Fruit fly (Drosophila melanogaster) whole organism, embryonic: ENCODE data around the gene CAH1.

Experiments used
- Adf1 ChIP-seq: fragments of 200-800 bp; sonication (Bioruptor generic); IDR thresholded peaks from 2 replicates; pipeline ENCODE4 v1.3.6; 2022; ENCODE audit warnings: missing biosample characterization, missing genetic modification characterization
- CG10543 ChIP-seq: fragments of 200-800 bp; sonication (Bioruptor generic); optimal IDR thresholded peaks from 3 replicates; lab custom pipeline; 2017; ENCODE audit warnings: missing biosample characterization, mild to moderate bottlenecking, missing genetic modification characterization, moderate library complexity
- CG11723 ChIP-seq: fragments of 200-800 bp; sonication (Bioruptor generic); optimal IDR thresholded peaks from 2 replicates; lab custom pipeline; 2017; ENCODE audit warnings: missing biosample characterization, mild to moderate bottlenecking, missing genetic modification characterization
- CG12769 ChIP-seq: fragments of 200-800 bp; sonication (Bioruptor generic); optimal IDR thresholded peaks from 2 replicates; lab custom pipeline; 2019; ENCODE audit warnings: missing biosample characterization, mild to moderate bottlenecking, missing genetic modification characterization, moderate library complexity
- CG12942 ChIP-seq: fragments of 200-800 bp; sonication (Bioruptor generic); optimal IDR thresholded peaks from 3 replicates; lab custom pipeline; 2016; ENCODE audit warnings: missing biosample characterization, missing genetic modification characterization
- CG13424 ChIP-seq: fragments of 200-800 bp; sonication (Bioruptor generic); optimal IDR thresholded peaks from 2 replicates; lab custom pipeline; 2019; ENCODE audit warnings: missing biosample characterization, mild to moderate bottlenecking, missing genetic modification characterization, moderate library complexity
- CG13894 ChIP-seq: fragments of 200-800 bp; sonication (Bioruptor generic); optimal IDR thresholded peaks from 3 replicates; lab custom pipeline; 2018; ENCODE audit warnings: missing biosample characterization, mild to moderate bottlenecking, missing genetic modification characterization, moderate library complexity
- CG1602 ChIP-seq: fragments of 200-800 bp; sonication (Bioruptor generic); optimal IDR thresholded peaks from 3 replicates; lab custom pipeline; 2016; ENCODE audit warnings: missing biosample characterization, missing genetic modification characterization
- CG17328 ChIP-seq: fragments of 200-800 bp; sonication (Bioruptor generic); IDR thresholded peaks from 2 replicates; pipeline ENCODE4 v1.3.6; 2022; ENCODE audit warnings: missing biosample characterization, missing genetic modification characterization
- CG30403 ChIP-seq: fragments of 200-800 bp; sonication (Bioruptor generic); optimal IDR thresholded peaks from 3 replicates; lab custom pipeline; 2016; ENCODE audit warnings: missing biosample characterization, missing genetic modification characterization
- CG31224 ChIP-seq: fragments of 200-800 bp; sonication (Bioruptor generic); IDR thresholded peaks from 2 replicates; pipeline ENCODE4 v1.3.6; 2022; ENCODE audit warnings: missing biosample characterization, missing genetic modification characterization
- CG3163 ChIP-seq: fragments of 200-800 bp; sonication (Bioruptor generic); optimal IDR thresholded peaks from 3 replicates; lab custom pipeline; 2016; ENCODE audit warnings: missing biosample characterization, missing genetic modification characterization
- CG32532 ChIP-seq: fragments of 200-800 bp; sonication (Bioruptor generic); IDR thresholded peaks from 2 replicates; pipeline ENCODE4 v1.3.6; 2022; ENCODE audit warnings: missing biosample characterization, missing genetic modification characterization
- CG32767 ChIP-seq: fragments of 200-800 bp; sonication (Bioruptor generic); IDR thresholded peaks from 2 replicates; pipeline ENCODE4 v1.3.6; 2022; ENCODE audit warnings: missing biosample characterization, missing genetic modification characterization
- CG6683 ChIP-seq: fragments of 200-800 bp; sonication (Bioruptor generic); optimal IDR thresholded peaks from 2 replicates; lab custom pipeline; 2017; ENCODE audit warnings: missing biosample characterization, mild to moderate bottlenecking, missing genetic modification characterization, missing genetic modification reagents
- CHES-1-like ChIP-seq: fragments of 200-800 bp; sonication (Bioruptor generic); optimal IDR thresholded peaks from 2 replicates; lab custom pipeline; 2016; ENCODE audit warnings: missing biosample characterization, missing genetic modification characterization
- Dbx ChIP-seq: fragments of 200-800 bp; sonication (Bioruptor generic); IDR thresholded peaks from 3 replicates; pipeline ENCODE4 v1.3.6; 2022; ENCODE audit warnings: missing biosample characterization, missing genetic modification characterization
- Dll ChIP-seq: fragments of 200-800 bp; sonication (Bioruptor generic); IDR thresholded peaks from 4 replicates; pipeline ENCODE4 v1.3.6; 2022; ENCODE audit warnings: missing biosample characterization, missing genetic modification characterization; ENCODE audit not compliant: partially characterized antibody
- Ets65A ChIP-seq: fragments of 200-800 bp; sonication (Bioruptor generic); peaks from one replicate; lab custom pipeline; 2016; ENCODE audit warnings: missing biosample characterization, missing genetic modification characterization
- Ets97D ChIP-seq: fragments of 200-800 bp; sonication (Bioruptor generic); optimal IDR thresholded peaks from 3 replicates; lab custom pipeline; 2016; ENCODE audit warnings: missing biosample characterization, missing genetic modification characterization
- Hmx ChIP-seq: fragments of 200-800 bp; sonication (Bioruptor generic); optimal IDR thresholded peaks from 2 replicates; lab custom pipeline; 2016; ENCODE audit warnings: missing biosample characterization, missing genetic modification characterization
- Hr78 ChIP-seq, 2 experiments: fragments of 200-800 bp in 1 of 2; fragments of >200 bp in 1 of 2; sonication (Bioruptor generic) in 1 of 2; optimal IDR thresholded peaks; 2 replicates each; lab custom pipeline; 2017 to 2019; ENCODE audit warnings: missing biosample characterization in 2 of 2, missing genetic modification characterization in 2 of 2, mild to moderate bottlenecking in 1 of 2, moderate library complexity in 1 of 2
- MBD-R2 ChIP-seq: fragments of 200-800 bp; sonication (Bioruptor generic); IDR thresholded peaks from 2 replicates; pipeline ENCODE4 v1.3.6; 2022; ENCODE audit warnings: missing biosample characterization, missing genetic modification characterization
- Med ChIP-seq: fragments of 200-800 bp; sonication (Bioruptor generic); peaks from one replicate; lab custom pipeline; 2016; ENCODE audit warnings: missing biosample characterization, missing genetic modification characterization, mild to moderate bottlenecking, inconsistent platforms, moderate library complexity
- Mrtf ChIP-seq: fragments of 200-800 bp; sonication (Bioruptor generic); IDR thresholded peaks from 3 replicates; pipeline ENCODE4 v1.3.6; 2022; ENCODE audit warnings: missing biosample characterization, missing genetic modification characterization
- NFAT ChIP-seq: fragments of 200-800 bp; sonication (Bioruptor generic); IDR thresholded peaks from 2 replicates; pipeline ENCODE4 v1.3.6; 2022; ENCODE audit warnings: missing biosample characterization, missing genetic modification characterization
- Pdp1 ChIP-seq, 2 experiments: fragments of 200-800 bp; sonication (Bioruptor generic); optimal IDR thresholded peaks; 3 replicates each; lab custom pipeline; 2016; ENCODE audit warnings: missing biosample characterization in 2 of 2, missing genetic modification characterization in 2 of 2, mild to moderate bottlenecking in 1 of 2, moderate library complexity in 1 of 2
- Taf1 ChIP-seq: fragments of 200-800 bp; sonication (Bioruptor generic); IDR thresholded peaks from 2 replicates; pipeline ENCODE4 v1.3.6; 2022; ENCODE audit warnings: missing biosample characterization, missing genetic modification characterization
- ac ChIP-seq: fragments of 200-800 bp; sonication (Bioruptor generic); optimal IDR thresholded peaks from 3 replicates; lab custom pipeline; 2017; ENCODE audit warnings: missing biosample characterization, mild to moderate bottlenecking, missing genetic modification characterization
- ase ChIP-seq: fragments of 200-800 bp; sonication (Bioruptor generic); IDR thresholded peaks from 3 replicates; pipeline ENCODE4 v1.3.6; 2022; ENCODE audit warnings: missing biosample characterization, missing genetic modification characterization
- bcd ChIP-seq: fragments of 200-800 bp; sonication (Bioruptor generic); optimal IDR thresholded peaks from 2 replicates; lab custom pipeline; 2017; ENCODE audit warnings: missing biosample characterization, mild to moderate bottlenecking, missing genetic modification characterization
- chif ChIP-seq, 2 experiments: fragments of 200-800 bp; sonication (Bioruptor generic); optimal IDR thresholded peaks; 3 replicates each; lab custom pipeline; 2016; ENCODE audit warnings: missing biosample characterization in 2 of 2, missing genetic modification characterization in 2 of 2
- chinmo ChIP-seq: fragments of 200-800 bp; sonication (Bioruptor generic); IDR thresholded peaks from 4 replicates; pipeline ENCODE4 v1.3.6; 2022; ENCODE audit warnings: missing biosample characterization, missing genetic modification characterization; ENCODE audit not compliant: partially characterized antibody
- crc ChIP-seq: fragments of 200-800 bp; sonication (Bioruptor generic); optimal IDR thresholded peaks from 2 replicates; lab custom pipeline; 2016; ENCODE audit warnings: missing biosample characterization, missing genetic modification characterization
- dati ChIP-seq: fragments of 200-800 bp; sonication (Bioruptor generic); IDR thresholded peaks from 2 replicates; pipeline ENCODE4 v1.3.6; 2022; ENCODE audit warnings: missing biosample characterization, missing genetic modification characterization
- dmrt99B ChIP-seq: fragments of 200-800 bp; sonication (Bioruptor generic); optimal IDR thresholded peaks from 2 replicates; lab custom pipeline; 2018; ENCODE audit warnings: missing biosample characterization, mild to moderate bottlenecking, missing genetic modification characterization, moderate library complexity
- ftz-f1 ChIP-seq: fragments of 200-800 bp; sonication (Bioruptor generic); optimal IDR thresholded peaks from 2 replicates; lab custom pipeline; 2016; ENCODE audit warnings: missing biosample characterization, missing genetic modification characterization
- gsb-n ChIP-seq: fragments of 200-800 bp; sonication (Bioruptor generic); optimal IDR thresholded peaks from 3 replicates; lab custom pipeline; 2018; ENCODE audit warnings: missing biosample characterization, mild to moderate bottlenecking, missing genetic modification characterization
- klu ChIP-seq: fragments of 200-800 bp; sonication (Bioruptor generic); IDR thresholded peaks from 2 replicates; pipeline ENCODE4 v1.3.6; 2022; ENCODE audit warnings: missing biosample characterization, missing genetic modification characterization
- lab ChIP-seq: fragments of 200-800 bp; sonication (Bioruptor generic); optimal IDR thresholded peaks from 3 replicates; lab custom pipeline; 2017; ENCODE audit warnings: missing biosample characterization, missing genetic modification characterization, mild to moderate bottlenecking, moderate library complexity, missing genetic modification reagents
- lbe ChIP-seq: fragments of 200-800 bp; sonication (Bioruptor generic); optimal IDR thresholded peaks from 2 replicates; lab custom pipeline; 2016; ENCODE audit warnings: missing biosample characterization, mild to moderate bottlenecking, missing genetic modification characterization
- luna ChIP-seq: fragments of 200-800 bp; sonication (Bioruptor generic); optimal IDR thresholded peaks from 2 replicates; lab custom pipeline; 2016; ENCODE audit warnings: missing biosample characterization, missing genetic modification characterization
- p53 ChIP-seq: fragments of 200-800 bp; sonication (Bioruptor generic); optimal IDR thresholded peaks from 2 replicates; lab custom pipeline; 2016; ENCODE audit warnings: missing biosample characterization, missing genetic modification characterization
- pan ChIP-seq, 4 experiments: fragments of >200 bp in 3 of 4; fragments of 200-800 bp in 1 of 4; sonication (Bioruptor generic) in 1 of 4; optimal IDR thresholded peaks in 3 of 4; IDR thresholded peaks in 1 of 4; 2 replicates each; pipeline versions ENCODE4 v1.3.6 to Lab custom; 2017 to 2022; ENCODE audit warnings: missing biosample characterization in 2 of 4, missing genetic modification characterization in 2 of 4, mixed read lengths in 1 of 4
- rib ChIP-seq: fragments of 200-800 bp; sonication (Bioruptor generic); IDR thresholded peaks from 2 replicates; pipeline ENCODE4 v1.3.6; 2022; ENCODE audit warnings: missing biosample characterization, missing genetic modification characterization
- sens ChIP-seq: fragments of 200-800 bp; sonication (Bioruptor generic); peaks from one replicate; lab custom pipeline; 2016; ENCODE audit warnings: missing biosample characterization, missing genetic modification characterization
- slbo ChIP-seq: fragments of 200-800 bp; sonication (Bioruptor generic); IDR thresholded peaks from 2 replicates; pipeline ENCODE4 v1.3.6; 2022; ENCODE audit warnings: missing biosample characterization, missing genetic modification characterization
- sug ChIP-seq: fragments of 200-800 bp; optimal IDR thresholded peaks from 2 replicates; lab custom pipeline; 2019; ENCODE audit warnings: missing biosample characterization, mild to moderate bottlenecking, missing genetic modification characterization, moderate library complexity
- zen ChIP-seq: fragments of 200-800 bp; sonication (Bioruptor generic); optimal IDR thresholded peaks from 3 replicates; lab custom pipeline; 2018; ENCODE audit warnings: missing biosample characterization, mild to moderate bottlenecking, missing genetic modification characterization, moderate library complexity
- zfh1 ChIP-seq: fragments of 200-800 bp; sonication (Bioruptor generic); IDR thresholded peaks from 3 replicates; pipeline ENCODE4 v1.3.6; 2022; ENCODE audit warnings: missing biosample characterization, missing genetic modification characterization

Gene CAH1

DNA sequence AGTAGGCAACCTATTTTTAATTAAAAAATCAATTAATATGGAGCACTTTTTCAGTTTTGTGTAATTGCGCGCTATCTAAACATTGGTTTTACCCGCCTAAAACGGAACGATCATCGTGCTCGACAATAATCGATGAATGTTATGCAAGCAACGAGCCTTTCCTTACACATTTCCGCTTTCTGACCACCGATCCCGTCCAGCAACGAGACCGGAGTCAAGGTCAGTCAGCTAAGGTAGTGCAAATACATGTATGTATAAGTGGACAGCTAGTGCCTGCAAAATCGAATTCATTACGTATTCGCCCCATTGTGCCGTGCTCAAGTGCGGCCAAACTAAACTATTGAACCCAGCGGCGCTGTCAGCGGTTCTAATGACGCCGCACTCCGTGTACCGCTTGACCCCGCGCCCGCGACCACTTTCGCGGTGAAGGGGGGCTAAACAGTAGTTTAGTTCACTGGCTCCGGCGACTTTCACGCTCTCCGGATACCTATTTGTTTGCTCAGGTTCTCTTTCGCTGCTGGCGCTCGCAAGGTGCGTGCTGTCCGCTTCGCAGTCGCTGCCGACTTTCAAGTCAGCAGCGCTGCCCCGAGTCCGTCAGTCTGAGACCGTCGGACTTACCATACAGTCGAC is at the start of gene CAH1:
CAH1 (plus strand) TSS at position 595 of the 630 bp plus-strand sequence.
- TF ChIP-seq CG10543 (GFP tag; lab: Kevin White, UChicago) (peak; percentile 41), Adf1 (peak; percentile 95), NFAT (GFP tag; lab: Robert Waterston, UW) (no peak), crc (no peak), Med (GFP tag; lab: Kevin White, UChicago) (peak; percentile 73), zen (tag; lab: Kevin White, UChicago) (no peak), Dbx (GFP tag; lab: Robert Waterston, UW) (peak; percentile 44; the same call in 1 of the 3 replicates), lbe (GFP tag; lab: Kevin White, UChicago) (no peak), CG17328 (GFP tag; lab: Robert Waterston, UW) (0 out of 2 replicates have a peak, but pooled peaks have one; percentile 9), sug (tag; lab: Kevin White, UChicago) (peak; percentile 47), CG12942 (GFP tag; lab: Kevin White, UChicago) (no peak), rib (GFP tag; lab: Robert Waterston, UW) (peak; percentile 54; the same call in 1 of the 2 replicates), ac (GFP tag; lab: Kevin White, UChicago) (no peak), CG1602 (GFP tag; lab: Kevin White, UChicago) (no peak), klu (GFP tag; lab: Robert Waterston, UW) (0 out of 2 replicates have a peak, but pooled peaks have one; percentile 16), CG6683 (GFP tag; lab: Kevin White, UChicago) (no peak), CG13894 (tag; lab: Kevin White, UChicago) (no peak), Taf1 (GFP tag; lab: Robert Waterston, UW) (no peak), gsb-n (tag; lab: Kevin White, UChicago) (no peak), CG11723 (no peak), Ets97D (GFP tag; lab: Kevin White, UChicago) (no peak), Hmx (GFP tag; lab: Kevin White, UChicago) (no peak), Pdp1 (GFP tag; optimal IDR thresholded peaks at IDR 0.05; lab: Kevin White, UChicago) (peak in 1 of 2 experiments; percentile 80), Dll (no peak), Hr78 (GFP tag; optimal IDR thresholded peaks at IDR 0.05; lab: Kevin White, UChicago) (peak in 1 of 2 experiments; percentile 96), ftz-f1 (GFP tag; lab: Kevin White, UChicago) (peak; percentile 63), CHES-1-like (no peak), chinmo (GFP tag; lab: Robert Waterston, UW) (peak; percentile 93), CG32767 (GFP tag; lab: Robert Waterston, UW) (no peak), luna (no peak), sens (GFP tag; lab: Kevin White, UChicago) (peak; percentile 47), CG12769 (tag; lab: Kevin White, UChicago) (peak; percentile 83), dmrt99B (tag; lab: Kevin White, UChicago) (no peak), CG31224 (no peak), bcd (GFP tag; lab: Kevin White, UChicago) (no peak), chif (GFP tag; optimal IDR thresholded peaks at IDR 0.05; lab: Kevin White, UChicago) (no peak), p53 (GFP tag; lab: Kevin White, UChicago) (no peak), zfh1 (GFP tag; lab: Robert Waterston, UW) (no peak), Mrtf (GFP tag; lab: Robert Waterston, UW) (no peak), CG30403 (GFP tag; lab: Kevin White, UChicago) (no peak), CG13424 (no peak), dati (GFP tag; lab: Robert Waterston, UW) (no peak), slbo (GFP tag; lab: Robert Waterston, UW) (0 out of 2 replicates have a peak, but pooled peaks have one; percentile 5), CG32532 (GFP tag; lab: Robert Waterston, UW) (peak; percentile 19; the same call in 1 of the 2 replicates), ase (GFP tag; lab: Robert Waterston, UW) (no peak), Ets65A (peak; percentile 22), pan (optimal IDR thresholded peaks at IDR 0.05; lab: Kevin White, UChicago) (no peak), pan (GFP tag; optimal IDR thresholded peaks at IDR 0.05 in 1 of 2, IDR thresholded peaks at IDR 0.05 in 1 of 2) (peak in 1 of 2 experiments; percentile 40), CG3163 (GFP tag; lab: Kevin White, UChicago) (no peak), MBD-R2 (GFP tag; lab: Robert Waterston, UW) (no peak), lab (GFP tag; lab: Kevin White, UChicago) (peak; percentile 23)
